Worm (Caenorhabditis elegans) whole organism, L3 larva: ENCODE measurements around the gene srw-95.

ENCODE experiments used
- ceh-16 ChIP-seq: sonication (generic microtip); optimal IDR thresholded peaks from 2 replicates; lab custom pipeline; 2017; ENCODE audit warnings: missing biosample characterization, missing genetic modification characterization
- daf-12 ChIP-seq: fragments of 150-350 bp; optimal IDR thresholded peaks from 2 replicates; lab custom pipeline; 2014; ENCODE audit warnings: missing biosample characterization, missing genetic modification reagents, missing genetic modification characterization
- elt-1 ChIP-seq: fragments of 150-350 bp; optimal IDR thresholded peaks from 2 replicates; lab custom pipeline; 2014; ENCODE audit warnings: missing biosample characterization, missing genetic modification characterization
- fkh-10 ChIP-seq: sonication (generic microtip); optimal IDR thresholded peaks from 2 replicates; lab custom pipeline; 2017; ENCODE audit warnings: missing biosample characterization, missing genetic modification reagents, missing genetic modification characterization
- mdl-1 ChIP-seq: fragments of 150-350 bp; optimal IDR thresholded peaks from 2 replicates; lab custom pipeline; 2014; ENCODE audit warnings: missing biosample characterization, missing genetic modification characterization
- nhr-12 ChIP-seq: fragments of 150-350 bp; optimal IDR thresholded peaks from 2 replicates; lab custom pipeline; 2014; ENCODE audit warnings: missing biosample characterization, missing genetic modification characterization
- nhr-237 ChIP-seq: fragments of 150-350 bp; optimal IDR thresholded peaks from 2 replicates; lab custom pipeline; 2014; ENCODE audit warnings: missing biosample characterization, missing genetic modification characterization
- nhr-28 ChIP-seq: fragments of 150-350 bp; optimal IDR thresholded peaks from 2 replicates; lab custom pipeline; 2014; ENCODE audit warnings: missing biosample characterization, missing genetic modification characterization
- skn-1 ChIP-seq: fragments of 150-350 bp; optimal IDR thresholded peaks from 2 replicates; lab custom pipeline; 2014; ENCODE audit warnings: missing biosample characterization, missing genetic modification characterization
- tbx-2 ChIP-seq: sonication (generic microtip); optimal IDR thresholded peaks from 2 replicates; lab custom pipeline; 2016; ENCODE audit warnings: mild to moderate bottlenecking, missing genetic modification characterization, missing compliant biosample characterization
- zag-1 ChIP-seq: fragments of 150-350 bp; optimal IDR thresholded peaks from 2 replicates; lab custom pipeline; 2014; ENCODE audit warnings: missing biosample characterization, missing genetic modification characterization

DNA sequence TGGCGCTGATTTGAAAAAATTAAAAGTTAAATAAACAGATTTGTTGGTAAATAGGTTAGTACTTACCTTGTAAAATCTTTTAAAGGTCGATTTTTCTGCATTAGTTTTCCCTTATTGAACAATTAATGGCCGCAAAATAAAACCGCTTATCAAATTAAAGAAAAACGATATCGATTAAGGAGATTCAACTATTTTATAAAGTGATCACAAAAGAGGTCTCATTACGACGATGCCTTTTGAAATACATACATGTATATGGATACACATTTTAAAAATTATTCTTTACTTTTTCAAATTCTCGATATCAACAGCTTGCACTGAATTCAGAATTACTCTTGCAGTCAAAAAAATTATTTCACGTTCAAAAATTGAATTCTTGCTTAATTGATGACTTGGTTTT is 46.7 kb downstream of the srw-95 start, which contains the start of gene Y17G9A.3:
- no peak for TF ChIP-seq daf-12 (tag; lab: Kevin White, UChicago)
- TF ChIP-seq nhr-12: no peak
- no peak for TF ChIP-seq nhr-28 (tag; lab: Kevin White, UChicago)
- TF ChIP-seq fkh-10 (GFP tag; lab: Kevin White, UChicago): no peak
- no peak for TF ChIP-seq mdl-1 (tag; lab: Kevin White, UChicago)
- TF ChIP-seq elt-1 (tag; lab: Kevin White, UChicago): no peak
- TF ChIP-seq nhr-237: no peak
- no peak for TF ChIP-seq zag-1 (tag; lab: Kevin White, UChicago)
- no peak for TF ChIP-seq skn-1 (tag; lab: Kevin White, UChicago)
- TF ChIP-seq tbx-2 (tag; lab: Kevin White, UChicago): no peak
- no peak for TF ChIP-seq ceh-16 (tag; lab: Kevin White, UChicago)
